Worm (Caenorhabditis elegans): Measurements from ENCODE around the gene mtss-1.
A peak's percentile ranks its signal among the peaks of the same experiment; 100 is the strongest.

The mtss-1 gene

DNA sequence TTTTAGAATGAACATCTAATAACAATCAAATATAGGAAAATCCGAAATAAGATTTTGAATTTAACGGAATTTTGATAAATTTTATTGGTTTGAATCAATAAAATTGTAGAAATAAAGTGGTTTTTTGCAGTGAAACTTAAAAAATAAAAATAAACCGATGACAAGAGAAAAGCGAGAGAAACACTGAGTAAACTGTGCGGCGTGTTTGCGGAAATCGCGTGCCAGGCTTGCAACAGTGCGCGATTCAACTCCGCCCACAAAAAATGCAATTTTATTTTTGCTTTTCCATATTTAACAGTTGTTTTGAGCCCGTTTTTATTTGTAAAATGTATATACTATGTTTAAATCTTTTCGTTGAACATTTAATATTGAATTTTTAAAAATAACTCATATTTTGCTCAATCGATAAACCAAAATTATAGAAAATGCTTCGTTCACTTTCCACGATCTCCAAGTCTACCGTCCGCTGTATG lies at the start of gene mtss-1:
mtss-1 (plus strand) TSS at position 423 of the 473 bp plus-strand sequence.
- TF ChIP-seq ztf-23 (GFP tag; IDR thresholded peaks at IDR 0.05) (peak; percentile 88), ref-1 (GFP tag; conservative IDR thresholded peaks at IDR 0.05) (no peak), med-1 (GFP tag; optimal IDR thresholded peaks at IDR 0.05; ENCODE audit: insufficient read depth) (peak; percentile 94), cog-1 (tag; optimal IDR thresholded peaks at IDR 0.05) (peak; percentile 71), flt-1 (GFP tag; IDR thresholded peaks at IDR 0.05) (peak; percentile 90), ztf-29 (GFP tag; IDR thresholded peaks at IDR 0.05) (peak; percentile 75), tab-1 (GFP tag; IDR thresholded peaks at IDR 0.05) (peak; percentile 87), T22C8.4 (GFP tag; IDR thresholded peaks at IDR 0.05) (peak; percentile 71), klf-2 (GFP tag; conservative IDR thresholded peaks at IDR 0.05) (peak; percentile 76)

DNA sequence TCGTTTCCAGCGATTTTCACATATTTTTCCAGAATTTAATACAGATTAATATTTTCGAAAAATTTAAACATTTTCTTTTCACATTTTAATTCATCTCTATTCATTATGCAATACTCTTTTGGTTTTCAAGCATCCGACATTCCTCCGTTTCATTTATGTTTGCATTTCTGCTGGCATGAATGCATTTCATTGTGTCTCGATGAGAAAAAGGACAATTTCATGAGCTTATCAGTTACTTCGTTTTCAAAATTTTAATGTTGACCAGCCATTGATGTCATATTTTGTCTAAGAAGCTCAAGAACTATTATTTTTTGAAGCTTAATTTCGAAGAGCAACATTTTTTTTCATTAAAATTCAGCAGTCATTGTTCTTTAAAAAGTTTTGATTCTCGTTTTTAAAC lies 49.5 kb upstream of the mtss-1 start:
- TF ChIP-seq ref-1 (GFP tag; conservative IDR thresholded peaks at IDR 0.05), result no peak
- TF ChIP-seq tab-1 (GFP tag; IDR thresholded peaks at IDR 0.05), result no peak
- no peak for TF ChIP-seq T22C8.4 (GFP tag; IDR thresholded peaks at IDR 0.05)
- TF ChIP-seq klf-2 (GFP tag; conservative IDR thresholded peaks at IDR 0.05), result no peak
- no peak for TF ChIP-seq flt-1 (GFP tag; IDR thresholded peaks at IDR 0.05)
- TF ChIP-seq ztf-23 (GFP tag; IDR thresholded peaks at IDR 0.05), result no peak
- no peak for TF ChIP-seq cog-1 (tag; optimal IDR thresholded peaks at IDR 0.05)
- no peak for TF ChIP-seq ztf-29 (GFP tag; IDR thresholded peaks at IDR 0.05)

DNA sequence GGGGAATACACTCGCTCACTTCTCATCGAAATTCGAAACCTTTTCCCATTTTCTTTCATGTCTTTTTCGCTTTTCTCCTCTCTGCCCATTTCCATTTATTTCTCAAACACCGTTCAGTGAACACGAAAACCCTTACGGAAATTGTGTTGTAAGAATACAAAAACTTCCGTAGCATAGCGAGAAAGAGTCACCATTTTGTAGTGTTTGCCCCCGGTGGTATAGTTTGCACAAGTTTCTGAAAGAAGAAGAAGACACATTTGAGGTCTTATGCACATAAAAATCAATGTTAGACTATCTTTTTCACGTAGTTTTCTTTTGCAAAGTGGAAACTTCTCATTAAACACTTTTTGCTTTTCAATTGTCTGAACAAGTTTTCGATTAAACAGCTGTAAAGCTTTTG lies 49.0 kb upstream of the mtss-1 start:
- TF ChIP-seq tab-1 (GFP tag; IDR thresholded peaks at IDR 0.05), result no peak
- TF ChIP-seq med-1 (GFP tag; optimal IDR thresholded peaks at IDR 0.05; ENCODE audit: insufficient read depth), result no peak
- TF ChIP-seq T22C8.4 (GFP tag; IDR thresholded peaks at IDR 0.05), result no peak
- no peak for TF ChIP-seq ref-1 (GFP tag; conservative IDR thresholded peaks at IDR 0.05)
- no peak for TF ChIP-seq ztf-23 (GFP tag; IDR thresholded peaks at IDR 0.05)
- no peak for TF ChIP-seq cog-1 (tag; optimal IDR thresholded peaks at IDR 0.05)
- TF ChIP-seq klf-2 (GFP tag; conservative IDR thresholded peaks at IDR 0.05), result no peak
- no peak for TF ChIP-seq ztf-29 (GFP tag; IDR thresholded peaks at IDR 0.05)
- no peak for TF ChIP-seq flt-1 (GFP tag; IDR thresholded peaks at IDR 0.05)

DNA sequence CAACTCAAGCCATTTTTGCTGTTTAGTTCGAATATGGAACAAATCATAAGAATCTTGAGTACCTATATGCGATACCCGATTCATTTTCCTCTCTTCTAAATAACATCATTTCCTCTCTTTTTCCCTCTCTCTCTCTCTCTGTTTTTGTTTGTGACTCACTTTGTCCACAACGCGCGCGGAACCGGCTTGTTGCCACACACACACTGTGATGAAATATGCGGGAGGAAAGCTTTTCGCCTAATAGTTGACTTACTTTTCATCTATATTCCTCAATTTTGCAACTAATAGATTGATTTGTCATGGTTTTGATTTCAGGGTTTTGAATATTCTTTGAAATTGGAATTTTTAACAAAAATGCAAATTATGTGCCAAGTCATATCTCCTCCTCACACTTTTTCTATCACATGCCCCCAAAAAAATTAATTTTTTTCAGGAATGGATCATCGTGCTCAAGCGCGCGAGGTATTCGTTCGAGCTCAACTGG lies 48.3 kb upstream of the mtss-1 start, which contains the start of gene hipr-1:
hipr-1 (plus strand) TSS at position 434 of the 484 bp plus-strand sequence.
- TF ChIP-seq flt-1 (GFP tag; IDR thresholded peaks at IDR 0.05) (no peak), cog-1 (tag; optimal IDR thresholded peaks at IDR 0.05) (no peak), klf-2 (GFP tag; conservative IDR thresholded peaks at IDR 0.05) (no peak), T22C8.4 (GFP tag; IDR thresholded peaks at IDR 0.05) (no peak), ref-1 (GFP tag; conservative IDR thresholded peaks at IDR 0.05) (no peak), tab-1 (GFP tag; IDR thresholded peaks at IDR 0.05) (no peak), ztf-29 (GFP tag; IDR thresholded peaks at IDR 0.05) (no peak), ztf-23 (GFP tag; IDR thresholded peaks at IDR 0.05) (no peak), med-1 (GFP tag; optimal IDR thresholded peaks at IDR 0.05; ENCODE audit: insufficient read depth) (no peak)

DNA sequence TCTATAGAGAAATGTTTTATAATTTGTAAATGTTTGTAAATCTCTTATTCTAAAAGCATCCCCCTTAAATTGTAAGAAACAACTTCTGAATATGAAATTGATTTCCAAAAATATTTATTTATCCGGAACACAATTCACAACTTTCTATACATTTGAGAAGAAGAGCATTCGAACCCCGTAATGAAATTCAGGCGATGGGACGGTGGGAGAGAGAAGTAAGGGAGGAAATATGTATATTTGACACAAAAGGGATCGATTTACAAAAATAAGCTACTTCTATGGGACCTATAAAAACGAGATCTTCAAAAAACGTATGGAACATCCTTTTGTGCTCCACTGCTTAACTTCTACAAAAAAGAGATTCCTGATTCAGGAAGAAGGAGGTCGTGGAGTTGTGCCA lies 42.9 kb upstream of the mtss-1 start:
- TF ChIP-seq T22C8.4 (GFP tag; IDR thresholded peaks at IDR 0.05) (no peak), tab-1 (GFP tag; IDR thresholded peaks at IDR 0.05) (no peak), flt-1 (GFP tag; IDR thresholded peaks at IDR 0.05) (no peak), klf-2 (GFP tag; conservative IDR thresholded peaks at IDR 0.05) (no peak), ref-1 (GFP tag; conservative IDR thresholded peaks at IDR 0.05) (no peak), med-1 (GFP tag; optimal IDR thresholded peaks at IDR 0.05; ENCODE audit: insufficient read depth) (no peak), cog-1 (tag; optimal IDR thresholded peaks at IDR 0.05) (no peak), ztf-23 (GFP tag; IDR thresholded peaks at IDR 0.05) (no peak), ztf-29 (GFP tag; IDR thresholded peaks at IDR 0.05) (no peak)

DNA sequence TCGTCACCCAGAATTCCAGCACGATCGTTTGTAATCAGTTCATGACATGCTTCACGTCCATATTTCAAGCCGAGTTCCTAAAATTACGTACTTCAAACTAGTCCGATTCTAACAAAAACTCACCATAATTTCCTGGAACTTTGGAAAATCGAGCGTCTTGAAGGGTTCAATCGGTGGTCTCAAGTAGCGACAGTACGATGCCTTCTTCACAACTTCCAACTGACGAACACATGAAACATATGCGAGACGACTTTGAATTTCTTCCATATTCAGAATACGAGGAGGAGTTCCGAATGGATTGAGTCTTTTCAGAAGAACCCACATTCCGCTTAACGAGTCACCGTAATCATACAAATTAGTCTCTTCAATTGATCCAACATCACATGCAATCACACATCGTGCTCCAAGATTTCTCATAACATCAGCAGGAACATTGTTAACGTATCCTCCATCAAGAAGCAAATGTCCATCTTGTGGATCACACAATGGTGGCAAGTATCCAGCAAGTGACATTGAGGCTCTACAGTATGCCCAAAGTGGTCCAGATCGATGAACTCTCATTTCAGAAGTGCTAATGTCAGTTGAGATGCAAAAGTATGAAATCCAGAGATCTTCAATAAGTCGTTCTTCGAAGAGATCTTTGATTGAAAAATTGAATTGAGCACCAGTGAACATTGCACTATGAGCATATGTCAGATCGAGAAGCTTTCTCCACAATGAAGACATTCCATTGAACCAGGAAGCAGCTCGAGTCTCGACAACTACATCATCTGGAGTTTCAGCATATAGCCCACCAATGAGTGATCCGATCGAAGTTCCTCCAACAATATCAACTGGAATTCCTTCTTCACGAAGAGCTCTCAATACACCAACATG lies 41.9 kb upstream of the mtss-1 start:
- TF ChIP-seq tab-1 (GFP tag; IDR thresholded peaks at IDR 0.05) (no peak), klf-2 (GFP tag; conservative IDR thresholded peaks at IDR 0.05) (no peak), ref-1 (GFP tag; conservative IDR thresholded peaks at IDR 0.05) (no peak), ztf-29 (GFP tag; IDR thresholded peaks at IDR 0.05) (no peak), ztf-23 (GFP tag; IDR thresholded peaks at IDR 0.05) (no peak), flt-1 (GFP tag; IDR thresholded peaks at IDR 0.05) (no peak), med-1 (GFP tag; optimal IDR thresholded peaks at IDR 0.05; ENCODE audit: insufficient read depth) (no peak), cog-1 (tag; optimal IDR thresholded peaks at IDR 0.05) (no peak), T22C8.4 (GFP tag; IDR thresholded peaks at IDR 0.05) (no peak)

DNA sequence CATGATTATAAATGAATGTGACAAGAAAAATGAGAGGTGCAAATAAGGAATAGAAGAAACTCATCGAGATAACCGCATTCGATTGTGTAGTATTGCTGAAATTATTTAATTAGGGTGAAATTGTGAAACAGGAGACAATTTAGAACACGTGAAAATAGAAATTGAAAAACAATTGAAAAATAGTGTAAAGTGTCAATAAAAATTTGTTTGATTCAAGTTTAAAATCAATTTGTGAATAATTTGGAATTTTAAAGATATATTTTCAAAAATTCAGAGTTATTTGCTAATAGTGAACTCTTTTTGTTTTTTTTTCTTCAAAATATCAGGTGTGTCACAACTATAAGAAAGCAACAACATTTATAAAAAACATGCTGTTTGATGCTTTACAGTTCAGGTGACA lies 36.8 kb upstream of the mtss-1 start, which contains the start of gene ZK370.4:
ZK370.4 (minus strand) TSS at position 101 of the 400 bp plus-strand sequence.
- TF ChIP-seq flt-1 (GFP tag; IDR thresholded peaks at IDR 0.05) (no peak), ztf-23 (GFP tag; IDR thresholded peaks at IDR 0.05) (no peak), ztf-29 (GFP tag; IDR thresholded peaks at IDR 0.05) (no peak), ref-1 (GFP tag; conservative IDR thresholded peaks at IDR 0.05) (no peak), tab-1 (GFP tag; IDR thresholded peaks at IDR 0.05) (no peak), med-1 (GFP tag; optimal IDR thresholded peaks at IDR 0.05; ENCODE audit: insufficient read depth) (no peak), T22C8.4 (GFP tag; IDR thresholded peaks at IDR 0.05) (no peak), cog-1 (tag; optimal IDR thresholded peaks at IDR 0.05) (no peak), klf-2 (GFP tag; conservative IDR thresholded peaks at IDR 0.05) (no peak)

DNA sequence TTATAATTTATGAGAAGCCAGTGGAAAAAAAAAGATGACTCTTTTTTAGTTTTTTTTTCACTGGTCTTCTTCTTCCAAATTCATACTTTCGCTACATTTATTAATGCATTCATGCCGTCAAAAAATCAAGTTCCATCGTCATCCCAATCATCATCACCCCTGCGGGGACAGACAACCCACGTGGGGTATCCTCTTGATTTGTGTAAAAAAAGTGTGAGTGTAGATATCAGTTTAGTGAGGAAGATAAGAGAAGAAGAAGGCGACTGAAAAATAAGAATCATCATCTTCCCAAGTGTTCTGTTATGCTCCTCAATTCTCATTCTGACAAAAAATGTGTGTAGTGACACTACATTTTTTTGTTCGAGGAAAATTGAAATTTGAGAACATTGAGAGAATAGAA lies 36.1 kb upstream of the mtss-1 start:
- no peak for TF ChIP-seq ztf-29 (GFP tag; IDR thresholded peaks at IDR 0.05)
- no peak for TF ChIP-seq klf-2 (GFP tag; conservative IDR thresholded peaks at IDR 0.05)
- TF ChIP-seq ztf-23 (GFP tag; IDR thresholded peaks at IDR 0.05), result no peak
- TF ChIP-seq cog-1 (tag; optimal IDR thresholded peaks at IDR 0.05), result no peak
- no peak for TF ChIP-seq tab-1 (GFP tag; IDR thresholded peaks at IDR 0.05)
- TF ChIP-seq ref-1 (GFP tag; conservative IDR thresholded peaks at IDR 0.05), result no peak
- TF ChIP-seq med-1 (GFP tag; optimal IDR thresholded peaks at IDR 0.05; ENCODE audit: insufficient read depth), result no peak
- no peak for TF ChIP-seq flt-1 (GFP tag; IDR thresholded peaks at IDR 0.05)
- TF ChIP-seq T22C8.4 (GFP tag; IDR thresholded peaks at IDR 0.05), result no peak

DNA sequence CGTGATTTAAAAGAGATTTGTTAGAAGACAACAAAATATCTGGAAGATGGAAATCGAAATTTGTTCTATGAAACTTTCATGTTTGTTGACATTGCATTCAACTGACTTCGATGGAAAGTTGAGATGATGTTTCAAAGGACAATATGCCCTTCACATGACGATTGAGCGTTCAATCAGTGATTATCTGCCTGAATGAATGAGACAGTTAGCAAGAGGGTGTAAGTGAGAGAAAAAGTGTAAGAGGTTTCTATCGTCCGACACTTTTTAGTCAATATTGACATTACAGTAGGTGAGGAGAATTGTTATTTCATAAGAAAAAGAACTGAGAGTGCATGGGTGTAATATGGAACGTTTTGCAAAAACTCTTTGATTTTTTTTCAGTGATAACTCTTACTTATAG lies 34.9 kb upstream of the mtss-1 start:
- TF ChIP-seq T22C8.4 (GFP tag; IDR thresholded peaks at IDR 0.05) (no peak), med-1 (GFP tag; optimal IDR thresholded peaks at IDR 0.05; ENCODE audit: insufficient read depth) (no peak), cog-1 (tag; optimal IDR thresholded peaks at IDR 0.05) (no peak), ref-1 (GFP tag; conservative IDR thresholded peaks at IDR 0.05) (no peak), ztf-29 (GFP tag; IDR thresholded peaks at IDR 0.05) (no peak), flt-1 (GFP tag; IDR thresholded peaks at IDR 0.05) (no peak), tab-1 (GFP tag; IDR thresholded peaks at IDR 0.05) (no peak), ztf-23 (GFP tag; IDR thresholded peaks at IDR 0.05) (no peak), klf-2 (GFP tag; conservative IDR thresholded peaks at IDR 0.05) (no peak)

Data from whole organism, midembryonic.